Worm (Caenorhabditis elegans) whole organism, L1 larva: ENCODE results near the gene C18H7.7.

Source experiments
- aly-2 ChIP-seq: fragments of 150-350 bp; optimal IDR thresholded peaks from 2 replicates; lab custom pipeline; 2014; ENCODE audit warnings: missing biosample characterization, missing genetic modification characterization
- fkh-10 ChIP-seq: sonication (generic microtip); optimal IDR thresholded peaks from 2 replicates; lab custom pipeline; 2017; ENCODE audit warnings: missing biosample characterization, missing genetic modification reagents, missing genetic modification characterization
- jun-1 ChIP-seq: fragments of 150-350 bp; optimal IDR thresholded peaks from 2 replicates; lab custom pipeline; 2014; ENCODE audit warnings: missing biosample characterization, missing genetic modification reagents, missing genetic modification characterization
- lin-13 ChIP-seq: fragments of 150-350 bp; optimal IDR thresholded peaks from 2 replicates; lab custom pipeline; 2014; ENCODE audit warnings: missing biosample characterization, missing genetic modification reagents, missing genetic modification characterization
- nhr-237 ChIP-seq: fragments of 150-350 bp; optimal IDR thresholded peaks from 2 replicates; lab custom pipeline; 2014; ENCODE audit warnings: missing biosample characterization, missing genetic modification characterization
- unc-62 ChIP-seq: fragments of 150-350 bp; optimal IDR thresholded peaks from 2 replicates; lab custom pipeline; 2014; ENCODE audit warnings: missing biosample characterization, missing genetic modification reagents, missing genetic modification characterization
- vab-15 ChIP-seq: sonication (generic microtip); optimal IDR thresholded peaks from 2 replicates; lab custom pipeline; 2017; ENCODE audit warnings: missing genotype, mild to moderate bottlenecking, missing genetic modification characterization, missing compliant biosample characterization
- xbp-1 ChIP-seq: sonication (generic microtip); optimal IDR thresholded peaks from 2 replicates; lab custom pipeline; 2016; ENCODE audit warnings: missing genetic modification characterization, missing compliant biosample characterization

ce11 chrIV:643481-643880 lies 47.3 kb upstream of the C18H7.7 start:
- TF ChIP-seq lin-13 (GFP tag; lab: Kevin White, UChicago): no peak
- TF ChIP-seq fkh-10 (GFP tag; lab: Kevin White, UChicago): no peak
- no peak for TF ChIP-seq xbp-1 (tag; lab: Kevin White, UChicago)
- TF ChIP-seq vab-15 (tag; lab: Kevin White, UChicago): no peak
- TF ChIP-seq nhr-237 (tag; lab: Kevin White, UChicago): no peak
- TF ChIP-seq jun-1: no peak
- TF ChIP-seq aly-2 (tag; lab: Kevin White, UChicago): no peak
- no peak for TF ChIP-seq unc-62
